Worm (Caenorhabditis elegans) whole organism, L3 larva: ENCODE results near the gene hira-1.

Experiments used
- ama-1 ChIP-seq: fragments of 150-350 bp; optimal IDR thresholded peaks from 2 replicates; lab custom pipeline; 2018
- ceh-82 ChIP-seq: fragments of 150-350 bp; optimal IDR thresholded peaks from 2 replicates; lab custom pipeline; 2014; ENCODE audit warnings: missing biosample characterization, missing genetic modification characterization
- egl-27 ChIP-seq: sonication (generic microtip); optimal IDR thresholded peaks from 4 replicates; lab custom pipeline; 2017; ENCODE audit warnings: missing biosample characterization, missing genetic modification reagents, missing genetic modification characterization
- elt-2 ChIP-seq: sonication (generic microtip); optimal IDR thresholded peaks from 2 replicates; lab custom pipeline; 2016; ENCODE audit warnings: missing genetic modification reagents, mild to moderate bottlenecking, missing genetic modification characterization, missing compliant biosample characterization
- jun-1 ChIP-seq: fragments of 150-350 bp; optimal IDR thresholded peaks from 2 replicates; lab custom pipeline; 2014; ENCODE audit warnings: missing biosample characterization, missing genetic modification reagents, missing genetic modification characterization
- nhr-12 ChIP-seq: fragments of 150-350 bp; optimal IDR thresholded peaks from 2 replicates; lab custom pipeline; 2014; ENCODE audit warnings: missing biosample characterization, missing genetic modification characterization
- nhr-28 ChIP-seq: fragments of 150-350 bp; optimal IDR thresholded peaks from 2 replicates; lab custom pipeline; 2014; ENCODE audit warnings: missing biosample characterization, missing genetic modification characterization
- skn-1 ChIP-seq: fragments of 150-350 bp; optimal IDR thresholded peaks from 2 replicates; lab custom pipeline; 2014; ENCODE audit warnings: missing biosample characterization, missing genetic modification characterization
- ztf-11 ChIP-seq: fragments of 150-350 bp; optimal IDR thresholded peaks from 2 replicates; lab custom pipeline; 2014; ENCODE audit warnings: missing biosample characterization, missing genetic modification characterization

DNA sequence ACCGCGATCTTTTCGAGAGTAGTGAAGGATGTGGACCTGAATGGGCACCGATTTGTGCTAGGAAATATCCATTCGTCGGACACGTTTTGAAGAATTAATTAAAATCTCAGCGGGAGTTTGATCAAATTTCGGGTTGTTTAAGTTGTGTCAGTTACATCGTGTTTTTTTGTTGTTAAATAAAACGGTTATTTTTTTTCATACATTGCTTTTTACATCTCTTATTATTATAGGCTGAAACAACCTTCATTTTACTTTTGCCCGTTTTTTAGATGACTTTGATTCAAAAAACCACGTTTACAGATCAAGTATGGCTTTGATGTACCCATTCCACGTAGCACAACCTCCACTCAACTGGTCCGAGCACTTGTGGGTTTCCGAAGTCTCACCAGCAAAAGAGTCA is 17.8 kb upstream of the hira-1 start, which contains the start of gene emb-1:
- no peak for TF ChIP-seq jun-1 (tag; lab: Kevin White, UChicago)
- no peak for TF ChIP-seq ama-1 (lab: Kevin White, UChicago)
- no peak for TF ChIP-seq elt-2
- no peak for TF ChIP-seq nhr-28 (tag; lab: Kevin White, UChicago)
- no peak for TF ChIP-seq egl-27 (tag; lab: Kevin White, UChicago)
- no peak for TF ChIP-seq ztf-11 (tag; lab: Kevin White, UChicago)
- TF ChIP-seq skn-1 (tag; lab: Kevin White, UChicago) = no peak
- TF ChIP-seq nhr-12 (tag; lab: Kevin White, UChicago) = no peak
- TF ChIP-seq ceh-82 (tag; lab: Kevin White, UChicago) = no peak
